Fruit fly (Drosophila melanogaster) whole organism, adult: ENCODE results near the gene Pop5.

Source experiments
- CG11617 ChIP-seq: fragments of 200-800 bp; sonication (Bioruptor generic); optimal IDR thresholded peaks from 2 replicates; lab custom pipeline; 2017; ENCODE audit warnings: mild to moderate bottlenecking, missing biosample characterization, missing genetic modification reagents, missing genetic modification characterization
- CG12768 ChIP-seq: fragments of 200-800 bp; sonication (Bioruptor generic); optimal IDR thresholded peaks from 2 replicates; lab custom pipeline; 2017; ENCODE audit warnings: missing biosample characterization, missing genetic modification characterization, mild to moderate bottlenecking, moderate library complexity, missing genetic modification reagents
- CG14711 ChIP-seq: fragments of 200-800 bp; sonication (Bioruptor generic); optimal IDR thresholded peaks from 2 replicates; lab custom pipeline; 2018; ENCODE audit warnings: missing biosample characterization, mild to moderate bottlenecking, missing genetic modification characterization, moderate library complexity
- CG1620 ChIP-seq: fragments of 200-800 bp; sonication (Bioruptor generic); optimal IDR thresholded peaks from 2 replicates; lab custom pipeline; 2016; ENCODE audit warnings: missing biosample characterization, missing genetic modification characterization
- CG33017 ChIP-seq: fragments of 200-800 bp; sonication (Bioruptor generic); optimal IDR thresholded peaks from 2 replicates; lab custom pipeline; 2018; ENCODE audit warnings: missing biosample characterization, mild to moderate bottlenecking, missing genetic modification characterization, moderate library complexity
- CG5204 ChIP-seq: fragments of 200-800 bp; sonication (Bioruptor generic); optimal IDR thresholded peaks from 2 replicates; lab custom pipeline; 2016; ENCODE audit warnings: missing biosample characterization, missing genetic modification characterization
- CG7045 ChIP-seq: fragments of 200-800 bp; sonication (Bioruptor generic); optimal IDR thresholded peaks from 2 replicates; lab custom pipeline; 2017; ENCODE audit warnings: missing biosample characterization, mild to moderate bottlenecking, missing genetic modification characterization
- CG7101 ChIP-seq: fragments of 200-800 bp; sonication (Bioruptor generic); optimal IDR thresholded peaks from 2 replicates; lab custom pipeline; 2018; ENCODE audit warnings: missing biosample characterization, mild to moderate bottlenecking, missing genetic modification characterization, moderate library complexity
- Clk ChIP-seq: fragments of 200-800 bp; sonication (Bioruptor generic); optimal IDR thresholded peaks from 2 replicates; lab custom pipeline; 2017; ENCODE audit warnings: missing biosample characterization, missing genetic modification characterization
- Crg-1 ChIP-seq: fragments of 200-800 bp; sonication (Bioruptor generic); optimal IDR thresholded peaks from 2 replicates; lab custom pipeline; 2016; ENCODE audit warnings: missing biosample characterization, missing genetic modification characterization
- Hr96 ChIP-seq: fragments of 200-800 bp; sonication (Bioruptor generic); optimal IDR thresholded peaks from 2 replicates; lab custom pipeline; 2016; ENCODE audit warnings: missing biosample characterization, missing genetic modification characterization
- Mnt ChIP-seq: fragments of 200-800 bp; sonication (Bioruptor generic); optimal IDR thresholded peaks from 2 replicates; lab custom pipeline; 2016; ENCODE audit warnings: missing biosample characterization, mild to moderate bottlenecking, missing genetic modification characterization
- bab1 ChIP-seq: fragments of 200-800 bp; sonication (Bioruptor generic); optimal IDR thresholded peaks from 3 replicates; lab custom pipeline; 2019; ENCODE audit warnings: missing biosample characterization, mild to moderate bottlenecking, missing genetic modification characterization, moderate library complexity
- cic ChIP-seq: fragments of 200-800 bp; sonication (Bioruptor generic); optimal IDR thresholded peaks from 2 replicates; lab custom pipeline; 2017; ENCODE audit warnings: missing biosample characterization, mild to moderate bottlenecking, missing genetic modification characterization, moderate library complexity
- cnc ChIP-seq, 2 experiments: fragments of >200 bp; optimal IDR thresholded peaks; 2 replicates each; lab custom pipeline; 2017
- kay ChIP-seq: fragments of 200-800 bp; sonication (Bioruptor generic); peaks from one replicate; lab custom pipeline; 2016; ENCODE audit warnings: missing biosample characterization, missing genetic modification characterization, borderline replicate concordance
- ovo ChIP-seq: fragments of 200-800 bp; sonication (Bioruptor generic); optimal IDR thresholded peaks from 2 replicates; lab custom pipeline; 2016; ENCODE audit warnings: missing biosample characterization, missing genetic modification characterization
- pad ChIP-seq: fragments of 200-800 bp; sonication (Bioruptor generic); optimal IDR thresholded peaks from 3 replicates; lab custom pipeline; 2017; ENCODE audit warnings: missing biosample characterization, missing genetic modification characterization, mild to moderate bottlenecking, moderate library complexity, missing genetic modification reagents
- tj ChIP-seq: fragments of 200-800 bp; sonication (Bioruptor generic); optimal IDR thresholded peaks from 3 replicates; lab custom pipeline; 2017; ENCODE audit warnings: missing biosample characterization, mild to moderate bottlenecking, missing genetic modification characterization, moderate library complexity
- toe ChIP-seq: fragments of 200-800 bp; sonication (Bioruptor generic); optimal IDR thresholded peaks from 2 replicates; lab custom pipeline; 2016; ENCODE audit warnings: missing biosample characterization, missing genetic modification characterization

The Pop5 gene

dm6 chr3L:17007496-17007895, 37.3 kb downstream of the Pop5 start:
- TF ChIP-seq cic (GFP tag; lab: Kevin White, UChicago), result peak; percentile 7
- no peak for TF ChIP-seq CG33017 (tag; lab: Kevin White, UChicago)
- TF ChIP-seq kay (GFP tag; lab: Kevin White, UChicago), result peak; percentile 88

- TF ChIP-seq Hr96 (GFP tag; lab: Kevin White, UChicago), result no peak
- TF ChIP-seq pad (GFP tag; lab: Kevin White, UChicago), result peak; percentile 16
- no peak for TF ChIP-seq Crg-1 (GFP tag; lab: Kevin White, UChicago)
- TF ChIP-seq CG7101 (tag; lab: Kevin White, UChicago), result no peak
- peak; percentile 75 for TF ChIP-seq tj (GFP tag; lab: Kevin White, UChicago)
- TF ChIP-seq CG5204 (GFP tag; lab: Kevin White, UChicago), result no peak
- TF ChIP-seq CG1620, result no peak
- peak; percentile 63 for TF ChIP-seq CG12768
- no peak for TF ChIP-seq CG14711 (tag; lab: Kevin White, UChicago)
- peak; percentile 94 for TF ChIP-seq kay (GFP tag; lab: Kevin White, UChicago)
- peak; percentile 7 for TF ChIP-seq CG11617 (GFP tag; lab: Kevin White, UChicago)
- peak; percentile 18 for TF ChIP-seq bab1 (GFP tag; lab: Kevin White, UChicago)
- no peak for TF ChIP-seq toe (GFP tag; lab: Kevin White, UChicago)
- TF ChIP-seq CG33017 (tag; lab: Kevin White, UChicago), result peak; percentile 46
- TF ChIP-seq cnc (optimal IDR thresholded peaks at IDR 0.05; lab: Kevin White, UChicago), result no peak
- peak; percentile 51 for TF ChIP-seq CG7045
- TF ChIP-seq Mnt (GFP tag; lab: Kevin White, UChicago), result peak; percentile 82
- TF ChIP-seq Clk, result peak; percentile 54
- TF ChIP-seq ovo (GFP tag; lab: Kevin White, UChicago), result peak; percentile 54
- peak; percentile 92 for TF ChIP-seq cic (GFP tag; lab: Kevin White, UChicago)
These were observed 37.8 kb downstream of the Pop5 start for dm6 chr3L:17007041-17007471.

dm6 chr3L:17006250-17006693, 38.6 kb downstream of the Pop5 start:
- peak; percentile 37 for TF ChIP-seq CG1620
- no peak for TF ChIP-seq CG11617 (GFP tag; lab: Kevin White, UChicago)
- TF ChIP-seq Mnt (GFP tag; lab: Kevin White, UChicago), result peak; percentile 24
- no peak for TF ChIP-seq CG33017 (tag; lab: Kevin White, UChicago)
- TF ChIP-seq toe (GFP tag; lab: Kevin White, UChicago), result peak; percentile 39
- TF ChIP-seq CG12768, result peak; percentile 47
- TF ChIP-seq CG5204 (GFP tag; lab: Kevin White, UChicago), result no peak
- peak; percentile 29 for TF ChIP-seq Clk
- no peak for TF ChIP-seq Hr96 (GFP tag; lab: Kevin White, UChicago)
- peak; percentile 15 for TF ChIP-seq ovo (GFP tag; lab: Kevin White, UChicago)
- no peak for TF ChIP-seq bab1 (GFP tag; lab: Kevin White, UChicago)
- TF ChIP-seq cic (GFP tag; lab: Kevin White, UChicago), result peak; percentile 78
- TF ChIP-seq Crg-1 (GFP tag; lab: Kevin White, UChicago), result no peak

DNA sequence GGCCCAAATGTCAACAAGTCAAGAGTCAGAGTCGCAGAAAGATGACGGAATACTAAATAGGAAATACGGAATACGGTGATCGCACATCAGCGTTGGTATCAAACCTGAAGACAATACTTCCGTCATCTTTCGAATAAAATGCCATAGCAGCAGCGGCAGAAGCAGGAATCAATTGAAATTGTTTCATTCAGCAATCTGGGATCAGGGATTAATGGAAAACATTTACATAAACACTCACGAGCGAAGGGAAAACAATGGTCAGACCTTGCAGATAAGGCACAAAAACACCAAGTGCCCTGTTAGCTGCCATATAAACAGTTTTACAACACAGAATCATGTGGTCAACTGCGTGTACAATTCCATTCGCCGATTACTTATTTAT, 39.4 kb downstream of the Pop5 start:
- TF ChIP-seq toe (GFP tag; lab: Kevin White, UChicago) (no peak), Clk (no peak), Crg-1 (GFP tag; lab: Kevin White, UChicago) (no peak), CG12768 (no peak), pad (GFP tag; lab: Kevin White, UChicago) (no peak), Mnt (GFP tag; lab: Kevin White, UChicago) (no peak), bab1 (GFP tag; lab: Kevin White, UChicago) (no peak), cnc (optimal IDR thresholded peaks at IDR 0.05; lab: Kevin White, UChicago) (no peak), ovo (GFP tag; lab: Kevin White, UChicago) (no peak), cic (GFP tag; lab: Kevin White, UChicago) (no peak), CG7101 (tag; lab: Kevin White, UChicago) (no peak), kay (GFP tag; lab: Kevin White, UChicago) (no peak), CG1620 (no peak), CG33017 (tag; lab: Kevin White, UChicago) (no peak), tj (GFP tag; lab: Kevin White, UChicago) (no peak)

DNA sequence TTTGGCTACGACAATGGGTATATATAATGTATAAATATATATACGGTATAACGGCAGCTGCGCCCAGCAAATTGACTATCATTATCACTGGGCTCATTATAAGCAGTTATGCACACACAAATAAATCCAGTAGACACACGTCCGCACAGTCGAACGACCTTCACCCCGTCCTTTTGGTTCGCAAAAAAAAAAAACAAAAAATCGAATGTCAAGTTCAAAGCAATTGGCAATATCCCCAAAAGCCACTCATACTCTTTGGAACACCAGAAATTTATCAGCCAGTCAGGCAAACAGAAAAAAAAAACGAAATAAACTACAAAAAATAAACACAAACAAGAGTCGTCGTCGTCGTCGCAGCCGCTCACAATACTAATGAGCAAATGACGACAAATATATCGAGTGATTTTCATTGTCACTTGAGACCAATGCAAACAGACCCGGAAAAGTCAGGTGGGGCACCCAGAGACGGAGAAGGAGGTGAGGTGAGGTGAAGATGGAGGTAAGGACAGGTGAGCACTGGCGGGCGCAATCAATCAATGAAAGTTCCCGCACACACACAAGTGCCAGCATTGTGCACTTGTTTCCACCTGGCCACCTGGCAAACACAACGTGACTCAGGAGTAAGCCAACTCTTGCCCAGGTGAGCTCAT, 39.9 kb downstream of the Pop5 start:
- peak; percentile 67 for TF ChIP-seq kay (GFP tag; lab: Kevin White, UChicago)
- TF ChIP-seq Crg-1 (GFP tag; lab: Kevin White, UChicago), result no peak
- TF ChIP-seq toe (GFP tag; lab: Kevin White, UChicago), result no peak
- no peak for TF ChIP-seq bab1 (GFP tag; lab: Kevin White, UChicago)
- peak; percentile 20 for TF ChIP-seq tj (GFP tag; lab: Kevin White, UChicago)
- TF ChIP-seq Clk, result no peak
- TF ChIP-seq CG14711 (tag; lab: Kevin White, UChicago), result no peak
- peak; percentile 87 for TF ChIP-seq cic (GFP tag; lab: Kevin White, UChicago)

- TF ChIP-seq toe (GFP tag; lab: Kevin White, UChicago) (peak; percentile 69), CG12768 (peak; percentile 79), kay (GFP tag; lab: Kevin White, UChicago) (peak; percentile 82), ovo (GFP tag; lab: Kevin White, UChicago) (peak; percentile 3), pad (GFP tag; lab: Kevin White, UChicago) (peak; percentile 37), CG7045 (peak; percentile 85), bab1 (GFP tag; lab: Kevin White, UChicago) (no peak), CG14711 (tag; lab: Kevin White, UChicago) (peak; percentile 67), Hr96 (GFP tag; lab: Kevin White, UChicago) (peak; percentile 56), CG5204 (GFP tag; lab: Kevin White, UChicago) (peak; percentile 87), Mnt (GFP tag; lab: Kevin White, UChicago) (peak; percentile 16), cnc (optimal IDR thresholded peaks at IDR 0.05; lab: Kevin White, UChicago) (no peak), CG11617 (GFP tag; lab: Kevin White, UChicago) (peak; percentile 59), tj (GFP tag; lab: Kevin White, UChicago) (peak; percentile 28), CG7101 (tag; lab: Kevin White, UChicago) (peak; percentile 72), Crg-1 (GFP tag; lab: Kevin White, UChicago) (no peak), CG1620 (no peak), CG33017 (tag; lab: Kevin White, UChicago) (peak; percentile 75), Clk (peak; percentile 59), cic (GFP tag; lab: Kevin White, UChicago) (no peak)
These were observed 40.5 kb downstream of the Pop5 start for dm6 chr3L:17004218-17004759.
